Fruit fly (Drosophila melanogaster) whole organism, embryonic: ENCODE data around the gene TrpA1.

ENCODE experiments used
- Blimp-1 ChIP-seq: fragments of 200-800 bp; sonication (Bioruptor generic); optimal IDR thresholded peaks from 3 replicates; lab custom pipeline; 2018; ENCODE audit warnings: missing biosample characterization, missing genetic modification characterization, mild to moderate bottlenecking, moderate library complexity, missing genetic modification reagents
- CG10979 ChIP-seq: fragments of 200-800 bp; sonication (Bioruptor generic); optimal IDR thresholded peaks from 2 replicates; lab custom pipeline; 2018; ENCODE audit warnings: missing biosample characterization, mild to moderate bottlenecking, missing genetic modification characterization, moderate library complexity
- CG11398 ChIP-seq: fragments of 200-800 bp; sonication (Bioruptor generic); optimal IDR thresholded peaks from 2 replicates; lab custom pipeline; 2016; ENCODE audit warnings: missing biosample characterization, missing genetic modification characterization
- CG11504 ChIP-seq: fragments of 200-800 bp; sonication (Bioruptor generic); optimal IDR thresholded peaks from 3 replicates; lab custom pipeline; 2019; ENCODE audit warnings: missing biosample characterization, mild to moderate bottlenecking, missing genetic modification characterization, moderate library complexity
- CG11723 ChIP-seq: fragments of 200-800 bp; sonication (Bioruptor generic); optimal IDR thresholded peaks from 2 replicates; lab custom pipeline; 2017; ENCODE audit warnings: missing biosample characterization, mild to moderate bottlenecking, missing genetic modification characterization
- CG12299 ChIP-seq: fragments of 200-800 bp; sonication (Bioruptor generic); optimal IDR thresholded peaks from 2 replicates; lab custom pipeline; 2018; ENCODE audit warnings: missing biosample characterization, mild to moderate bottlenecking, missing genetic modification characterization
- CG14710 ChIP-seq: fragments of 200-800 bp; sonication (Bioruptor generic); optimal IDR thresholded peaks from 3 replicates; lab custom pipeline; 2019; ENCODE audit warnings: missing biosample characterization, mild to moderate bottlenecking, missing genetic modification characterization, moderate library complexity
- CG1529 ChIP-seq: fragments of 200-800 bp; sonication (Bioruptor generic); optimal IDR thresholded peaks from 3 replicates; lab custom pipeline; 2018; ENCODE audit warnings: missing biosample characterization, missing genetic modification characterization
- CG1647 ChIP-seq: fragments of 200-800 bp; sonication (Bioruptor generic); optimal IDR thresholded peaks from 3 replicates; lab custom pipeline; 2016; ENCODE audit warnings: missing biosample characterization, missing genetic modification characterization
- CG17568 ChIP-seq: fragments of 200-800 bp; sonication (Bioruptor generic); optimal IDR thresholded peaks from 2 replicates; lab custom pipeline; 2018; ENCODE audit warnings: missing biosample characterization, mild to moderate bottlenecking, missing genetic modification characterization, moderate library complexity
- CG2712 ChIP-seq: fragments of 200-800 bp; optimal IDR thresholded peaks from 3 replicates; lab custom pipeline; 2019; ENCODE audit warnings: missing biosample characterization, mild to moderate bottlenecking, missing genetic modification characterization, moderate library complexity
- CG2875 ChIP-seq: fragments of 200-800 bp; sonication (Bioruptor generic); optimal IDR thresholded peaks from 2 replicates; lab custom pipeline; 2017; ENCODE audit warnings: missing biosample characterization, mild to moderate bottlenecking, missing genetic modification characterization, missing genetic modification reagents
- CG32767 ChIP-seq: fragments of 200-800 bp; sonication (Bioruptor generic); IDR thresholded peaks from 2 replicates; pipeline ENCODE4 v1.3.6; 2022; ENCODE audit warnings: missing biosample characterization, missing genetic modification characterization
- CG33557 ChIP-seq: fragments of 200-800 bp; sonication (Bioruptor generic); optimal IDR thresholded peaks from 2 replicates; lab custom pipeline; 2019; ENCODE audit warnings: missing biosample characterization, mild to moderate bottlenecking, missing genetic modification characterization, moderate library complexity
- CG4328 ChIP-seq: fragments of 200-800 bp; sonication (Bioruptor generic); optimal IDR thresholded peaks from 3 replicates; lab custom pipeline; 2017; ENCODE audit warnings: missing biosample characterization, missing genetic modification reagents, missing genetic modification characterization
- CG6813 ChIP-seq: fragments of 200-800 bp; sonication (Bioruptor generic); optimal IDR thresholded peaks from 2 replicates; lab custom pipeline; 2017; ENCODE audit warnings: missing biosample characterization, missing genetic modification characterization, mild to moderate bottlenecking, moderate library complexity, missing genetic modification reagents
- CG7271 ChIP-seq: fragments of 200-800 bp; sonication (Bioruptor generic); optimal IDR thresholded peaks from 2 replicates; lab custom pipeline; 2018; ENCODE audit warnings: missing biosample characterization, mild to moderate bottlenecking, missing genetic modification characterization, moderate library complexity
- CG7556 ChIP-seq: fragments of 200-800 bp; sonication (Bioruptor generic); optimal IDR thresholded peaks from 2 replicates; lab custom pipeline; 2017; ENCODE audit warnings: missing biosample characterization, mild to moderate bottlenecking, missing genetic modification characterization
- CG7745 ChIP-seq: fragments of 200-800 bp; sonication (Bioruptor generic); optimal IDR thresholded peaks from 2 replicates; lab custom pipeline; 2018; ENCODE audit warnings: missing biosample characterization, mild to moderate bottlenecking, missing genetic modification characterization, moderate library complexity
- CG8388 ChIP-seq: fragments of 200-800 bp; sonication (Bioruptor generic); optimal IDR thresholded peaks from 2 replicates; lab custom pipeline; 2019; ENCODE audit warnings: missing biosample characterization, mild to moderate bottlenecking, missing genetic modification characterization, moderate library complexity
- CG8944 ChIP-seq: fragments of 200-800 bp; sonication (Bioruptor generic); optimal IDR thresholded peaks from 3 replicates; lab custom pipeline; 2016; ENCODE audit warnings: missing biosample characterization, missing genetic modification characterization
- D ChIP-seq, 2 experiments: fragments of 200-800 bp in 1 of 2; fragments of >200 bp in 1 of 2; sonication (Bioruptor generic) in 1 of 2; optimal IDR thresholded peaks; 2 replicates in 1 of 2; 3 replicates in 1 of 2; lab custom pipeline; 2017; ENCODE audit warnings: mild to moderate bottlenecking in 1 of 2, missing biosample characterization in 1 of 2, missing genetic modification characterization in 1 of 2, missing genetic modification reagents in 1 of 2
- Dfd ChIP-seq, 2 experiments: fragments of >200 bp; optimal IDR thresholded peaks; 2 replicates each; lab custom pipeline; 2017; ENCODE audit warnings: missing biosample characterization in 2 of 2, missing genetic modification characterization in 2 of 2
- HLH3B ChIP-seq: fragments of 200-800 bp; sonication (Bioruptor generic); IDR thresholded peaks from 2 replicates; pipeline ENCODE4 v1.3.6; 2022; ENCODE audit warnings: missing biosample characterization, missing genetic modification characterization
- Hmx ChIP-seq: fragments of 200-800 bp; sonication (Bioruptor generic); optimal IDR thresholded peaks from 2 replicates; lab custom pipeline; 2016; ENCODE audit warnings: missing biosample characterization, missing genetic modification characterization
- Jarid2 ChIP-seq: fragments of 200-800 bp; sonication (Bioruptor generic); optimal IDR thresholded peaks from 3 replicates; lab custom pipeline; 2017; ENCODE audit warnings: mild to moderate bottlenecking, missing biosample characterization, missing genetic modification reagents, missing genetic modification characterization
- Lhr ChIP-seq: fragments of 200-800 bp; sonication (Bioruptor generic); optimal IDR thresholded peaks from 3 replicates; lab custom pipeline; 2017; ENCODE audit warnings: mild to moderate bottlenecking, missing biosample characterization, missing genetic modification reagents, missing genetic modification characterization
- Optix ChIP-seq: fragments of 200-800 bp; sonication (Bioruptor generic); IDR thresholded peaks from 3 replicates; pipeline ENCODE4 v1.3.6; 2022; ENCODE audit warnings: missing biosample characterization, missing genetic modification characterization
- Sox100B ChIP-seq: fragments of 200-800 bp; sonication (Bioruptor generic); optimal IDR thresholded peaks from 3 replicates; lab custom pipeline; 2018; ENCODE audit warnings: missing biosample characterization, mild to moderate bottlenecking, missing genetic modification characterization
- Sox102F ChIP-seq: fragments of 200-800 bp; sonication (Bioruptor generic); optimal IDR thresholded peaks from 2 replicates; lab custom pipeline; 2018; ENCODE audit warnings: missing biosample characterization, mild to moderate bottlenecking, missing genetic modification characterization, moderate library complexity
- Spps ChIP-seq: fragments of 200-800 bp; sonication (Bioruptor generic); optimal IDR thresholded peaks from 2 replicates; lab custom pipeline; 2018; ENCODE audit warnings: missing biosample characterization, mild to moderate bottlenecking, missing genetic modification characterization
- Sry-β ChIP-seq: fragments of 200-800 bp; sonication (Bioruptor generic); optimal IDR thresholded peaks from 2 replicates; lab custom pipeline; 2018; ENCODE audit warnings: missing biosample characterization, mild to moderate bottlenecking, missing genetic modification characterization, moderate library complexity
- Stat92E ChIP-seq, 3 experiments: fragments of >200 bp in 2 of 3; fragments of 200-800 bp in 1 of 3; sonication (Bioruptor generic) in 1 of 3; optimal IDR thresholded peaks; 2 replicates each; lab custom pipeline; 2017 to 2019; ENCODE audit warnings: missing biosample characterization in 3 of 3, missing genetic modification characterization in 3 of 3, mild to moderate bottlenecking in 1 of 3, moderate library complexity in 1 of 3
- Vsx1 ChIP-seq: fragments of 200-800 bp; sonication (Bioruptor generic); optimal IDR thresholded peaks from 2 replicates; lab custom pipeline; 2017; ENCODE audit warnings: missing biosample characterization, mild to moderate bottlenecking, missing genetic modification characterization, missing genetic modification reagents
- Xrp1 ChIP-seq: fragments of 200-800 bp; sonication (Bioruptor generic); IDR thresholded peaks from 2 replicates; pipeline ENCODE4 v1.3.6; 2022; ENCODE audit warnings: missing biosample characterization, missing genetic modification characterization
- ase ChIP-seq: fragments of 200-800 bp; sonication (Bioruptor generic); IDR thresholded peaks from 3 replicates; pipeline ENCODE4 v1.3.6; 2022; ENCODE audit warnings: missing biosample characterization, missing genetic modification characterization
- chm ChIP-seq: fragments of 200-800 bp; sonication (Bioruptor generic); IDR thresholded peaks from 2 replicates; pipeline ENCODE4 v1.3.6; 2022; ENCODE audit warnings: missing biosample characterization, missing genetic modification characterization
- dmrt99B ChIP-seq: fragments of 200-800 bp; sonication (Bioruptor generic); optimal IDR thresholded peaks from 2 replicates; lab custom pipeline; 2018; ENCODE audit warnings: missing biosample characterization, mild to moderate bottlenecking, missing genetic modification characterization, moderate library complexity
- esg ChIP-seq: fragments of 200-800 bp; sonication (Bioruptor generic); conservative IDR thresholded peaks from 2 replicates; pipeline ENCODE4 v1.3.6; 2022; ENCODE audit warnings: missing biosample characterization, missing genetic modification characterization
- fd64A ChIP-seq: fragments of 200-800 bp; sonication (Bioruptor generic); optimal IDR thresholded peaks from 3 replicates; lab custom pipeline; 2018; ENCODE audit warnings: missing biosample characterization, mild to moderate bottlenecking, missing genetic modification characterization
- gce ChIP-seq: fragments of 200-800 bp; sonication (Bioruptor generic); IDR thresholded peaks from 3 replicates; pipeline ENCODE4 v1.3.6; 2022; ENCODE audit warnings: missing biosample characterization, missing genetic modification characterization
- hkb ChIP-seq, 2 experiments: fragments of 200-800 bp in 1 of 2; fragments of >200 bp in 1 of 2; sonication (Bioruptor generic) in 1 of 2; IDR thresholded peaks in 1 of 2; optimal IDR thresholded peaks in 1 of 2; 2 replicates each; pipeline versions ENCODE4 v1.3.6 to Lab custom; 2017 to 2022; ENCODE audit warnings: missing biosample characterization in 1 of 2, missing genetic modification characterization in 1 of 2
- lola ChIP-seq, 3 experiments: fragments of >200 bp in 2 of 3; fragments of 200-800 bp in 1 of 3; sonication (Bioruptor generic) in 1 of 3; optimal IDR thresholded peaks; 2 replicates each; lab custom pipeline; 2017 to 2019; ENCODE audit warnings: missing biosample characterization in 3 of 3, missing genetic modification characterization in 3 of 3, mild to moderate bottlenecking in 1 of 3, moderate library complexity in 1 of 3
- otp ChIP-seq: fragments of 200-800 bp; sonication (Bioruptor generic); IDR thresholded peaks from 3 replicates; pipeline ENCODE4, ENCODE4 v1.3.6; 2022; ENCODE audit warnings: missing biosample characterization, missing genetic modification characterization
- sc ChIP-seq, 3 experiments: fragments of >200 bp in 2 of 3; fragments of 200-800 bp in 1 of 3; sonication (Bioruptor generic) in 1 of 3; optimal IDR thresholded peaks; 2 replicates in 2 of 3; 3 replicates in 1 of 3; lab custom pipeline; 2017; ENCODE audit warnings: mild to moderate bottlenecking in 1 of 3, missing biosample characterization in 1 of 3, missing genetic modification characterization in 1 of 3, missing genetic modification reagents in 1 of 3
- tup ChIP-seq: fragments of 200-800 bp; sonication (Bioruptor generic); optimal IDR thresholded peaks from 2 replicates; lab custom pipeline; 2016; ENCODE audit warnings: missing biosample characterization, mild to moderate bottlenecking, missing genetic modification characterization, moderate library complexity
- vvl ChIP-seq: fragments of 200-800 bp; sonication (Bioruptor generic); IDR thresholded peaks from 2 replicates; pipeline ENCODE4 v1.3.6; 2022; ENCODE audit warnings: missing biosample characterization, missing genetic modification characterization

Gene TrpA1

DNA sequence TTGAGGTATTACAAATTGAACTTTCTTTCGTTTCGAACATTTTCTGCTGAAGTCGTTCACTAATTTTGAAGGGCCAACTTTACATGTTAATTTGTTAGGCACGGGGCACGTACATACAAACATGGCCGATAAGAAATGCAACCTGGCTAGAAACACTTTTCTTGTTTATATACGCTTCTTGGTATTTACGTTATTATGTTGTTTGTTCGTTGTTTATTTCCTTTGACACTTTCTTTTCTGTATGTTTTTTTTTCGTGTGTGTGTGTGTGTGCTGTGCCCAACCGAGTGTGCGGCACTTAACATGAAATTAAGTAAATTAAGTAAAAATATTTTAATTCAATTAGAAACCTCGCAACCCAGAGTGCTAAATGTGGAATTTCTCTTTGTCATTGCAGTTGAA is 20.7 kb upstream of the TrpA1 start (continued):
- TF ChIP-seq Sox102F (peak; percentile 40), Spps (tag; lab: Kevin White, UChicago) (peak; percentile 42), CG8944 (no peak), CG32767 (no peak; the same call in 1 of the 2 replicates), Stat92E (GFP tag; optimal IDR thresholded peaks at IDR 0.05; lab: Kevin White, UChicago) (peak in 1 of 3 experiments; percentile 47), Sry-β (GFP tag; lab: Kevin White, UChicago) (peak; percentile 41), CG1647 (peak; percentile 2), D (optimal IDR thresholded peaks at IDR 0.05; lab: Kevin White, UChicago) (no peak), D (GFP tag; optimal IDR thresholded peaks at IDR 0.05; lab: Kevin White, UChicago) (peak; percentile 62), CG11723 (GFP tag; lab: Kevin White, UChicago) (peak; percentile 2), tup (GFP tag; lab: Kevin White, UChicago) (peak; percentile 20), CG2712 (peak; percentile 20), gce (GFP tag; lab: Robert Waterston, UW) (peak; percentile 59; the same call in 2 of the 3 replicates), hkb (optimal IDR thresholded peaks at IDR 0.05; lab: Kevin White, UChicago) (no peak), hkb (GFP tag; IDR thresholded peaks at IDR 0.05; lab: Robert Waterston, UW) (peak; percentile 54), vvl (0 out of 2 replicates have a peak, but pooled peaks have one; percentile 14), esg (GFP tag; lab: Robert Waterston, UW) (no peak), CG2875 (peak; percentile 83), CG10979 (peak; percentile 31), CG11398 (GFP tag; lab: Kevin White, UChicago) (peak; percentile 14), CG1529 (peak; percentile 63), CG11504 (tag; lab: Kevin White, UChicago) (peak; percentile 14), dmrt99B (tag; lab: Kevin White, UChicago) (peak; percentile 12), Hmx (no peak), Vsx1 (GFP tag; lab: Kevin White, UChicago) (peak; percentile 3), fd64A (peak; percentile 78), Sox100B (GFP tag; lab: Kevin White, UChicago) (peak; percentile 60), HLH3B (GFP tag; lab: Robert Waterston, UW) (peak; percentile 42; the same call in 1 of the 2 replicates), CG8388 (GFP tag; lab: Kevin White, UChicago) (peak; percentile 4), CG17568 (GFP tag; lab: Kevin White, UChicago) (peak; percentile 27), CG6813 (peak; percentile 48), CG4328 (GFP tag; lab: Kevin White, UChicago) (peak; percentile 28), otp (GFP tag; lab: Robert Waterston, UW) (peak; percentile 82), sc (optimal IDR thresholded peaks at IDR 0.05; lab: Kevin White, UChicago) (no peak), sc (GFP tag; optimal IDR thresholded peaks at IDR 0.05; lab: Kevin White, UChicago) (peak; percentile 39), Xrp1 (GFP tag; lab: Robert Waterston, UW) (peak; percentile 74), CG7556 (GFP tag; lab: Kevin White, UChicago) (peak; percentile 10), CG7271 (tag; lab: Kevin White, UChicago) (peak; percentile 30), lola (GFP tag; optimal IDR thresholded peaks at IDR 0.05; lab: Kevin White, UChicago) (peak in 1 of 3 experiments; percentile 38), Lhr (GFP tag; lab: Kevin White, UChicago) (peak; percentile 57), Jarid2 (peak; percentile 7), ase (GFP tag; lab: Robert Waterston, UW) (no peak), Dfd (GFP tag; optimal IDR thresholded peaks at IDR 0.05; lab: Kevin White, UChicago) (no peak), Blimp-1 (GFP tag; lab: Kevin White, UChicago) (peak; percentile 94), CG12299 (tag; lab: Kevin White, UChicago) (peak; percentile 18), CG33557 (GFP tag; lab: Kevin White, UChicago) (peak; percentile 63), chm (GFP tag; lab: Robert Waterston, UW) (no peak), CG14710 (tag; lab: Kevin White, UChicago) (peak; percentile 58), Optix (GFP tag; lab: Robert Waterston, UW) (0 out of 3 replicates have a peak, but pooled peaks have one; percentile 13), CG7745 (tag; lab: Kevin White, UChicago) (peak; percentile 78)
